Worm (Caenorhabditis elegans) whole organism, L4/young adult: ENCODE results near the gene ilys-6.

Experiments
- W03F9.2 ChIP-seq: fragments of 150-350 bp; optimal IDR thresholded peaks from 2 replicates; lab custom pipeline; 2014; ENCODE audit warnings: missing biosample characterization, missing genetic modification characterization
- him-1 ChIP-seq: sonication (generic microtip); optimal IDR thresholded peaks from 2 replicates; lab custom pipeline; 2016; ENCODE audit warnings: missing genotype, missing genetic modification reagents, missing genetic modification characterization, missing compliant biosample characterization

DNA sequence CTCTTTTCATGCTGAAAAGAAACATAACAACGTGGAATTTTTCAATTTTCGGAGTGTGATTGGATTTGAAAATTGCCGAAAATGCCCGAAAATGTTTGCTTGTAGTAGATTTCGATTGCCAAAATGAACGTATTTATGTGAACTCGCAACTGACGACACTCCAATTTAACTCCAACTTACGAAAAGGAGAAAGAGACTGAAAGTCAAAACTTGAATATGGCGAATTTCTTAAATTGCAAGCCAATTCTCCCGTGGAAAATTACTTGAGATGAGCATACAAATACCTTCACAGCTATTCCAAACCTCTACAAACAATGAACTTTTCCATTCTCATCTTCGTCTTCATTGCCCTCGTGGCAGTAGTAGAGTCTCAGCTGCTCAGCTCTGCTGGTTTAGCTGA is 19.1 kb upstream of the ilys-6 start:
- TF ChIP-seq him-1 (no peak), W03F9.2 (no peak)
